Fruit fly (Drosophila melanogaster): ENCODE data around the gene modSP.

- no peak for TF ChIP-seq h (GFP tag; optimal IDR thresholded peaks at IDR 0.05)
- TF ChIP-seq pan (optimal IDR thresholded peaks at IDR 0.05): no peak
- no peak for TF ChIP-seq foxo (GFP tag; optimal IDR thresholded peaks at IDR 0.05)
Observed at dm6 chr3R:16624750-16625549, 30.5 kb downstream of the modSP start, which contains the start of gene Fas1.

Measured in whole organism, wandering third instar larva.